Worm (Caenorhabditis elegans): Measurements from ENCODE around the gene C41H7.2.

The C41H7.2 gene

DNA sequence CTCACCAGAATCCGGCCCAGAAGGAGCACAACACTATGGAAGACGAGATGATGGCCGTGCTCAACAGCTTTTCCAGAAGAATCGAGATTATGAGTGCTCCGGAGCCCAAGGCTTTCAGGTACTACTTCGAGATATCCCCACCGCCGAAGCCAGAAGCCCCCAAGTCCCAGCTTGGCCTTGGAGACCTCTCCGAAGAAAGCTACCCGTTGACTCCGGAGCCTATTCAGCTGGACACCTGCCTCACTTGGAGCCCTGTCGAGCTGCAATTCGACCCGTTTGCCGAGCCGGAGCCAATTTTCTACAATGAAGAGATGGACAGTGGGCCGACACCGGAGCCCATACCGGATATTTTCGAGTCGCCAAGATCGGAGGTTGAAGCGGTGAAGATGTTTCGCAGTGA is 47.0 kb downstream of the C41H7.2 start:
- no peak for TF ChIP-seq ets-5 (GFP tag; IDR thresholded peaks at IDR 0.05)
- TF ChIP-seq vab-15 (tag; optimal IDR thresholded peaks at IDR 0.05): no peak
- no peak for TF ChIP-seq ceh-8 (GFP tag; optimal IDR thresholded peaks at IDR 0.05)
- TF ChIP-seq egl-13 (tag; optimal IDR thresholded peaks at IDR 0.05): no peak
- no peak for TF ChIP-seq lsy-2 (tag; optimal IDR thresholded peaks at IDR 0.05)
- no peak for TF ChIP-seq fkh-4 (tag; optimal IDR thresholded peaks at IDR 0.05; ENCODE audit: borderline replicate concordance)
- TF ChIP-seq unc-130 (tag; optimal IDR thresholded peaks at IDR 0.05): no peak
- no peak for TF ChIP-seq nhr-47 (tag; optimal IDR thresholded peaks at IDR 0.05)
- no peak for TF ChIP-seq sox-4 (tag; optimal IDR thresholded peaks at IDR 0.05)
- no peak for TF ChIP-seq hlh-17 (GFP tag; optimal IDR thresholded peaks at IDR 0.05; ENCODE audit: borderline replicate concordance)
- TF ChIP-seq fkh-8 (tag; optimal IDR thresholded peaks at IDR 0.05): no peak
- TF ChIP-seq nhr-85 (tag): no peak
- no peak for TF ChIP-seq nhr-11 (tag; optimal IDR thresholded peaks at IDR 0.05)
- TF ChIP-seq lin-13 (GFP tag; optimal IDR thresholded peaks at IDR 0.05): no peak
- TF ChIP-seq blmp-1 (tag; optimal IDR thresholded peaks at IDR 0.05): no peak
- no peak for TF ChIP-seq ztf-4 (tag; optimal IDR thresholded peaks at IDR 0.05)
- no peak for TF ChIP-seq swsn-7 (tag; optimal IDR thresholded peaks at IDR 0.05)
- no peak for TF ChIP-seq snu-23 (GFP tag; optimal IDR thresholded peaks at IDR 0.05)
- no peak for TF ChIP-seq lir-3 (tag; optimal IDR thresholded peaks at IDR 0.05; ENCODE audit: poor library complexity)

DNA sequence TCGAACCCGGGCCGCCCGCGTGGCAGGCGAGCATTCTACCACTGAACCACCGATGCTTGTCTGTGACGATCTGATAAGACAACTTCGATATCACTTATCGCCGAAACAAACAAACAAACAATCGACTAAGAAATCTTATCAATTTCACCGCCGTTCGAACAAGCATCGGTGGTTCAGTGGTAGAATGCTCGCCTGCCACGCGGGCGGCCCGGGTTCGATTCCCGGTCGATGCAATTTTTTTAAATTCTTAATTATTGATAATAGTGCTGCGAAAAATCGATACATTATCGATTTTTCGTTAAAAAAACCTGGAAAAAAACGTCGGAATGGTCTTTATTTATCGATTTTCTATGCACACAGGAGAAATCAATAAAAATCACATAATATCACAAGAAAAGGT is 47.6 kb downstream of the C41H7.2 start:
- TF ChIP-seq elt-2 (tag; optimal IDR thresholded peaks at IDR 0.05): peak; percentile 45
- TF ChIP-seq snpc-4 (tag; optimal IDR thresholded peaks at IDR 0.05): no peak
- no peak for TF ChIP-seq lin-15B (tag; optimal IDR thresholded peaks at IDR 0.05)
- TF ChIP-seq lsy-2 (tag; optimal IDR thresholded peaks at IDR 0.05): peak in 1 of 2 experiments; percentile 42
- peak in 1 of 2 experiments; percentile 3 for TF ChIP-seq lin-35 (GFP tag; optimal IDR thresholded peaks at IDR 0.05)
- TF ChIP-seq grh-1 (GFP tag; IDR thresholded peaks at IDR 0.05): no peak

DNA sequence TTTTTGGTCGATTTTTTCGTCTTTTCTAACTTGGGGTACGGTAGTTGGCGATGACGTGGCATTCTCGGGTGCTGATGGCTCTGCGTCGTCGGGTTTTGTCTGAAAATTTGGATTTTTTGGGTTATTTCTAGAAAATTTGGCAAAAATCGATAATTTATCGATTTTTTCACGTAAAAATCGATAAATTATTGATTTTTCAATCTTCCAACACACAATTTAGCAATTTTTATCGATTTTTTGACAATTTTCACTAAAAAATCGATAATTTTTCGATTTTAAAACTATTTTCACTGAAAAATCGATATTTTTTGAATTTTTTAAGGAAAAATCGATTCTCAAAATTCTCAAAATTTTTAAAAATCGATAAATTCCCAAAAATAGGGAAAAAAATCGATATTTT is 48.3 kb downstream of the C41H7.2 start:
- TF ChIP-seq isw-1 (GFP tag; IDR thresholded peaks at IDR 0.05) (no peak), blmp-1 (tag; optimal IDR thresholded peaks at IDR 0.05) (no peak), mef-2 (tag; optimal IDR thresholded peaks at IDR 0.05) (no peak), alr-1 (tag; optimal IDR thresholded peaks at IDR 0.05; ENCODE audit: borderline replicate concordance) (no peak), hpl-2 (GFP tag; optimal IDR thresholded peaks at IDR 0.05) (no peak), snu-23 (GFP tag; optimal IDR thresholded peaks at IDR 0.05) (no peak), skn-1 (tag; optimal IDR thresholded peaks at IDR 0.05) (no peak), elt-2 (tag; optimal IDR thresholded peaks at IDR 0.05) (no peak), nhr-76 (tag; optimal IDR thresholded peaks at IDR 0.05) (no peak), dpl-1 (GFP tag; optimal IDR thresholded peaks at IDR 0.05) (no peak), hlh-17 (GFP tag; optimal IDR thresholded peaks at IDR 0.05; ENCODE audit: borderline replicate concordance) (no peak), aha-1 (tag; optimal IDR thresholded peaks at IDR 0.05) (no peak), tlp-1 (tag; optimal IDR thresholded peaks at IDR 0.05) (no peak), irx-1 (tag; optimal IDR thresholded peaks at IDR 0.05) (no peak), xbp-1 (tag; optimal IDR thresholded peaks at IDR 0.05) (no peak)

DNA sequence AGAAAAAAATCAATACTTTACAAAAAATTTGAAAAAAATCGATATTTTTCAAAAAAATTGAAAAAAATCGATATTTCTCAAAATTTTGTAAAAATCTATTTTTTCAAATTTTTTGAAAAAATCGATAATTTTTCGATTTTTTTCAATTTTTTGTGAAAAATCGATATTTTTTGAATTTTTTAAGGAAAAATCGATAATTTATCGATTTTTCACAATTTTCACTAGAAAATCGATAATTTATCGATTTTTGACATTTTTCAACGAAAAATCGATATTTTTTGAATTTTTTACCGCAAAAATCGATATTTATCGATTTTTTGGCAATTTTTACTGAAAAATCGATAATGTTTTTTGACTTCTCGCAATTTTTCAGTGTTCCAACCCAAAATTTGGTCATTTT is 48.7 kb downstream of the C41H7.2 start:
- no peak for TF ChIP-seq fkh-8 (tag; optimal IDR thresholded peaks at IDR 0.05)
- no peak for TF ChIP-seq nhr-19 (GFP tag; conservative IDR thresholded peaks at IDR 0.05)
- no peak for TF ChIP-seq lin-35 (GFP tag; optimal IDR thresholded peaks at IDR 0.05)
- TF ChIP-seq mep-1 (tag; optimal IDR thresholded peaks at IDR 0.05): no peak
- no peak for TF ChIP-seq jun-1 (tag; optimal IDR thresholded peaks at IDR 0.05)
- TF ChIP-seq Y116A8C.19 (tag; optimal IDR thresholded peaks at IDR 0.05; ENCODE audit: borderline replicate concordance): no peak

Data from whole organism, L1 larva.